Fruit fly (Drosophila melanogaster): ENCODE data around the gene MED28.

MED28 gene

DNA sequence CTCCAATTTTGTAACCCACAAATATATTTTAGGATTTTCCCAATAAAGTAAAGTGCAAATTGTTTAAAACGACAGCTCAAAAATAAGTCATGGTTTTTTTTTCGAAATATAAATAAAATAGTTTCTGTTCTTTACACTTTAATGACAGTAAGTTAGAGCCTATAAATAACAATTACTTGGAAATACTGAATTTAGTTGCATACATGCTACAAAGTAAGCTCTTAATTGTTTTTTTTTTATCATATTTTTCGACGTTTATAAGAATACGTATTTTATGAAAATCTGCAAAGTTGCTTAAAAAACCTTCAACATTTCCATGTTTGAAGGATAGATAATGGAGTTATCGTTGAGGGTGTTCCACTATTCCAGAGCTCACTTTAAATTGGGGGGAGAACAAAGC lies 40.7 kb downstream of the MED28 start (continued):
- TF ChIP-seq CG6808 (GFP tag; optimal IDR thresholded peaks at IDR 0.05) (no peak), net (GFP tag; optimal IDR thresholded peaks at IDR 0.05) (no peak), CG3919 (GFP tag; optimal IDR thresholded peaks at IDR 0.05) (no peak), CG10631 (GFP tag; optimal IDR thresholded peaks at IDR 0.05) (peak; percentile 8), CG1621 (tag; optimal IDR thresholded peaks at IDR 0.05) (no peak), CG16779 (tag; optimal IDR thresholded peaks at IDR 0.05) (no peak), Eip93F (GFP tag; optimal IDR thresholded peaks at IDR 0.05) (no peak), eg (GFP tag; IDR thresholded peaks at IDR 0.05) (no peak), CG15336 (GFP tag; IDR thresholded peaks at IDR 0.05) (no peak), CG6854 (GFP tag; optimal IDR thresholded peaks at IDR 0.05) (no peak), achi (GFP tag; optimal IDR thresholded peaks at IDR 0.05) (peak; percentile 7), topi (GFP tag; optimal IDR thresholded peaks at IDR 0.05) (peak; percentile 26), CG7368 (GFP tag; optimal IDR thresholded peaks at IDR 0.05) (no peak), salr (GFP tag; optimal IDR thresholded peaks at IDR 0.05) (no peak), Eip75B (GFP tag; optimal IDR thresholded peaks at IDR 0.05) (peak; percentile 15), vri (GFP tag; optimal IDR thresholded peaks at IDR 0.05) (no peak), spab (GFP tag; optimal IDR thresholded peaks at IDR 0.05) (no peak)

DNA sequence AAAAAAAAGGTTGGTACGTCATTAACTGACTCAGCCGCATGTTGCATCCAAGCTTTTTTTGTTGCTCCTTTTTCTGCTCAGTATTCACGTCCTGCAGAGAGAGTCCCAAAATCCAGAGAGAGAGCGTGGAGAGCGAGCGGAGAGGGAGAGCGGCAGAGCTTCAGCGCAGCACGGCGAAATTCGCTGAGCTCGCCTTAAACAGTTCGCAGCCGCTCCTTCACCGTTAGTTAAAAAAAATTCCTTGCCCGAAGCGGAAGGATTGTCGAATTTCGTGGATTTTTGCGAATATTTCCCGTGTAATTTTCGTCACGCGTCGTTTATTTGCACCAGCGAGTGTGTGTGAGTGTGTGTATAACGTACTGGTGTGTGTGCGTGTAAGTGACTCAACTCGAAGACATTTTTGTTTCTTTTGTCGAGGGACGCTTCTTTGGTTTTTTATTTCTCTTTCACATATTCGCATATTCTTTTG lies 41.3 kb downstream of the MED28 start:
- TF ChIP-seq Sox14 (GFP tag; optimal IDR thresholded peaks at IDR 0.05) = no peak
- TF ChIP-seq CG16779 (tag; optimal IDR thresholded peaks at IDR 0.05) = peak; percentile 39
- TF ChIP-seq CG8119 (GFP tag; IDR thresholded peaks at IDR 0.05) = peak; percentile 54; the same call in 2 of the 3 replicates
- TF ChIP-seq Eip93F (GFP tag; optimal IDR thresholded peaks at IDR 0.05) = no peak
- peak; percentile 21 for TF ChIP-seq net (GFP tag; optimal IDR thresholded peaks at IDR 0.05)
- TF ChIP-seq fkh (GFP tag; optimal IDR thresholded peaks at IDR 0.05) = no peak
- peak; percentile 8 for TF ChIP-seq CG6276 (GFP tag; optimal IDR thresholded peaks at IDR 0.05)
- no peak for TF ChIP-seq Blimp-1 (GFP tag; optimal IDR thresholded peaks at IDR 0.05)
- TF ChIP-seq CG3032 (tag; optimal IDR thresholded peaks at IDR 0.05) = no peak
- no peak for TF ChIP-seq eg (GFP tag; IDR thresholded peaks at IDR 0.05)
- no peak for TF ChIP-seq esn (GFP tag; optimal IDR thresholded peaks at IDR 0.05)
- TF ChIP-seq CG6854 (GFP tag; optimal IDR thresholded peaks at IDR 0.05) = peak; percentile 65
- peak; percentile 51 to 54 for TF ChIP-seq ss (GFP tag; optimal IDR thresholded peaks at IDR 0.05)
- TF ChIP-seq Hr39 (GFP tag; optimal IDR thresholded peaks at IDR 0.05) = no peak
- no peak for TF ChIP-seq cyc (GFP tag; optimal IDR thresholded peaks at IDR 0.05)
- TF ChIP-seq Ets96B (tag; optimal IDR thresholded peaks at IDR 0.05) = peak; percentile 14
- TF ChIP-seq CG3919 (GFP tag; optimal IDR thresholded peaks at IDR 0.05) = no peak
- no peak for TF ChIP-seq Smox (GFP tag; optimal IDR thresholded peaks at IDR 0.05)
- peak; percentile 73 for TF ChIP-seq Eip78C (GFP tag)
- peak; percentile 23 for TF ChIP-seq vri (GFP tag; optimal IDR thresholded peaks at IDR 0.05)
- TF ChIP-seq CG6792 (GFP tag; optimal IDR thresholded peaks at IDR 0.05) = no peak
- TF ChIP-seq CG1621 (tag; optimal IDR thresholded peaks at IDR 0.05) = peak; percentile 14
- peak; percentile 57 for TF ChIP-seq CG6808 (GFP tag; optimal IDR thresholded peaks at IDR 0.05)
- TF ChIP-seq CG11294 (GFP tag; IDR thresholded peaks at IDR 0.05) = no peak
- no peak for TF ChIP-seq OdsH (GFP tag; optimal IDR thresholded peaks at IDR 0.05)
- peak; percentile 45; the same call in 1 of the 2 replicates for TF ChIP-seq CG15336 (GFP tag; IDR thresholded peaks at IDR 0.05)
- no peak for TF ChIP-seq CG34406 (GFP tag; optimal IDR thresholded peaks at IDR 0.05)
- no peak for TF ChIP-seq fd85E (GFP tag; optimal IDR thresholded peaks at IDR 0.05)
- TF ChIP-seq CG4318 (GFP tag; optimal IDR thresholded peaks at IDR 0.05) = no peak
- no peak for TF ChIP-seq CG11902 (GFP tag; optimal IDR thresholded peaks at IDR 0.05)
- peak; percentile 65; the same call in 2 of the 3 replicates for TF ChIP-seq CG6163 (GFP tag; IDR thresholded peaks at IDR 0.05)
- no peak for TF ChIP-seq CG10631 (GFP tag; optimal IDR thresholded peaks at IDR 0.05)
- no peak for TF ChIP-seq salr (GFP tag; optimal IDR thresholded peaks at IDR 0.05)
- no peak for TF ChIP-seq dac (GFP tag; optimal IDR thresholded peaks at IDR 0.05)
- no peak for TF ChIP-seq Ets21C (GFP tag; optimal IDR thresholded peaks at IDR 0.05)
- no peak for TF ChIP-seq Eip75B (GFP tag; optimal IDR thresholded peaks at IDR 0.05)
- TF ChIP-seq CG11762 (GFP tag; optimal IDR thresholded peaks at IDR 0.05; ENCODE audit: insufficient read depth) = no peak
- TF ChIP-seq CG8319 (GFP tag; optimal IDR thresholded peaks at IDR 0.05) = no peak
- no peak for TF ChIP-seq CG10669 (GFP tag; optimal IDR thresholded peaks at IDR 0.05)
- TF ChIP-seq topi (GFP tag; optimal IDR thresholded peaks at IDR 0.05) = peak; percentile 21
- TF ChIP-seq acj6 (GFP tag; optimal IDR thresholded peaks at IDR 0.05) = no peak
- no peak for TF ChIP-seq Sox102F (GFP tag; optimal IDR thresholded peaks at IDR 0.05)
- TF ChIP-seq CG7368 (GFP tag; optimal IDR thresholded peaks at IDR 0.05) = peak; percentile 11
- no peak for TF ChIP-seq svp (GFP tag)
- TF ChIP-seq spab (GFP tag; optimal IDR thresholded peaks at IDR 0.05) = peak; percentile 37
- TF ChIP-seq pdm3 (GFP tag; optimal IDR thresholded peaks at IDR 0.05) = peak; percentile 3

All from whole organism, prepupa.